Fruit fly (Drosophila melanogaster): ENCODE measurements around the gene Tie.

- TF ChIP-seq Sin3A (optimal IDR thresholded peaks at IDR 0.05), result no peak
- TF ChIP-seq Myc (optimal IDR thresholded peaks at IDR 0.05), result no peak
- TF ChIP-seq psq (optimal IDR thresholded peaks at IDR 0.05), result no peak
- no peak for TF ChIP-seq ttk (optimal IDR thresholded peaks at IDR 0.05)
These were observed 70.4 kb downstream of the Tie start, which contains the start of gene CG15023 for dm6 chr3L:4461454-4462045.
